Worm (Caenorhabditis elegans) whole organism, L2 larva: ENCODE measurements around the gene pod-2.

Experiments used
- C34F6.9 ChIP-seq: fragments of 150-350 bp; optimal IDR thresholded peaks from 2 replicates; lab custom pipeline; 2014; ENCODE audit warnings: missing biosample characterization, missing genetic modification characterization
- Y55F3AM.14 ChIP-seq: fragments of 200-800 bp; sonication (Bioruptor generic); optimal IDR thresholded peaks from 2 replicates; lab custom pipeline; 2018; ENCODE audit warnings: mild to moderate bottlenecking, missing genetic modification characterization, missing compliant biosample characterization
- ZK546.5 ChIP-seq: sonication (generic microtip); optimal IDR thresholded peaks from 2 replicates; lab custom pipeline; 2017; ENCODE audit warnings: missing biosample characterization, missing genetic modification characterization
- alr-1 ChIP-seq: fragments of 150-350 bp; optimal IDR thresholded peaks from 2 replicates; lab custom pipeline; 2014; ENCODE audit warnings: missing biosample characterization, missing genetic modification characterization
- aly-2 ChIP-seq: fragments of 150-350 bp; optimal IDR thresholded peaks from 2 replicates; lab custom pipeline; 2014; ENCODE audit warnings: missing biosample characterization, missing genetic modification characterization
- ama-1 ChIP-seq: fragments of 150-350 bp; optimal IDR thresholded peaks from 2 replicates; lab custom pipeline; 2018; ENCODE audit warnings: inconsistent platforms
- blmp-1 ChIP-seq: sonication (generic microtip); optimal IDR thresholded peaks from 2 replicates; lab custom pipeline; 2017; ENCODE audit warnings: missing genetic modification characterization, mild to moderate bottlenecking, missing compliant biosample characterization, antibody characterized with exemption, moderate library complexity; ENCODE audit not compliant: insufficient read depth
- ceh-16 ChIP-seq: fragments of 150-350 bp; optimal IDR thresholded peaks from 2 replicates; lab custom pipeline; 2014; ENCODE audit warnings: missing biosample characterization, missing genetic modification characterization
- ceh-82 ChIP-seq: fragments of 150-350 bp; optimal IDR thresholded peaks from 2 replicates; lab custom pipeline; 2014; ENCODE audit warnings: missing biosample characterization, missing genetic modification characterization
- crh-2 ChIP-seq: sonication (generic microtip); optimal IDR thresholded peaks from 2 replicates; lab custom pipeline; 2017; ENCODE audit warnings: missing biosample characterization, missing genetic modification characterization
- egl-27 ChIP-seq: sonication (generic microtip); optimal IDR thresholded peaks from 3 replicates; lab custom pipeline; 2017; ENCODE audit warnings: missing biosample characterization, missing genetic modification reagents, missing genetic modification characterization
- elt-1 ChIP-seq: fragments of 150-350 bp; optimal IDR thresholded peaks from 2 replicates; lab custom pipeline; 2014; ENCODE audit warnings: missing biosample characterization, missing genetic modification characterization
- elt-3 ChIP-seq: sonication (generic microtip); optimal IDR thresholded peaks from 2 replicates; lab custom pipeline; 2017; ENCODE audit warnings: missing biosample characterization, missing genetic modification characterization
- fos-1 ChIP-seq: fragments of 150-350 bp; optimal IDR thresholded peaks from 2 replicates; lab custom pipeline; 2014; ENCODE audit warnings: missing biosample characterization, missing genetic modification characterization
- lin-13 ChIP-seq: fragments of 150-350 bp; optimal IDR thresholded peaks from 2 replicates; lab custom pipeline; 2014; ENCODE audit warnings: missing biosample characterization, missing genetic modification reagents, missing genetic modification characterization
- lsy-2 ChIP-seq, 2 experiments: fragments of 150-350 bp in 1 of 2; sonication (generic microtip) in 1 of 2; optimal IDR thresholded peaks; 2 replicates each; lab custom pipeline; 2014 to 2017; ENCODE audit warnings: missing biosample characterization in 2 of 2, missing genetic modification characterization in 2 of 2
- mdl-1 ChIP-seq, 2 experiments: fragments of 150-350 bp in 1 of 2; sonication (generic microtip) in 1 of 2; optimal IDR thresholded peaks; 2 replicates each; lab custom pipeline; 2017; ENCODE audit warnings: missing biosample characterization in 2 of 2, missing genetic modification characterization in 2 of 2
- nhr-10 ChIP-seq: sonication (generic microtip); optimal IDR thresholded peaks from 2 replicates; lab custom pipeline; 2017; ENCODE audit warnings: missing biosample characterization, missing genetic modification characterization
- nhr-12 ChIP-seq: fragments of 150-350 bp; optimal IDR thresholded peaks from 2 replicates; lab custom pipeline; 2014; ENCODE audit warnings: missing biosample characterization, missing genetic modification characterization
- nhr-129 ChIP-seq: fragments of 150-350 bp; optimal IDR thresholded peaks from 2 replicates; lab custom pipeline; 2014; ENCODE audit warnings: missing biosample characterization, missing genetic modification characterization
- nhr-21 ChIP-seq: fragments of 150-350 bp; optimal IDR thresholded peaks from 2 replicates; lab custom pipeline; 2014; ENCODE audit warnings: missing biosample characterization, missing genetic modification characterization
- nhr-6 ChIP-seq: fragments of 150-350 bp; optimal IDR thresholded peaks from 2 replicates; lab custom pipeline; 2014; ENCODE audit warnings: missing biosample characterization, missing genetic modification characterization
- nhr-77 ChIP-seq: fragments of 150-350 bp; optimal IDR thresholded peaks from 2 replicates; lab custom pipeline; 2014; ENCODE audit warnings: missing biosample characterization, missing genetic modification characterization
- peb-1 ChIP-seq: fragments of 150-350 bp; optimal IDR thresholded peaks from 2 replicates; lab custom pipeline; 2014; ENCODE audit warnings: missing biosample characterization, missing genetic modification characterization
- skn-1 ChIP-seq: sonication (generic microtip); optimal IDR thresholded peaks from 2 replicates; lab custom pipeline; 2017; ENCODE audit warnings: missing biosample characterization, missing genetic modification characterization
- sma-3 ChIP-seq: sonication (generic microtip); optimal IDR thresholded peaks from 2 replicates; lab custom pipeline; 2016; ENCODE audit warnings: missing genetic modification reagents, missing genetic modification characterization, missing compliant biosample characterization
- sma-9 ChIP-seq, 2 experiments: fragments of 150-350 bp in 1 of 2; sonication (generic microtip) in 1 of 2; optimal IDR thresholded peaks; 2 replicates each; lab custom pipeline; 2014 to 2016; ENCODE audit warnings: missing genetic modification characterization in 2 of 2, mild to moderate bottlenecking in 1 of 2, missing biosample characterization in 1 of 2, missing compliant biosample characterization in 1 of 2, missing genetic modification reagents in 1 of 2, moderate library complexity in 1 of 2
- snpc-4 ChIP-seq: fragments of 150-350 bp; optimal IDR thresholded peaks from 2 replicates; lab custom pipeline; 2014; ENCODE audit warnings: missing biosample characterization, missing genetic modification characterization
- unc-39 ChIP-seq: fragments of 150-350 bp; optimal IDR thresholded peaks from 2 replicates; lab custom pipeline; 2014; ENCODE audit warnings: missing biosample characterization, missing genetic modification characterization
- unc-62 ChIP-seq: fragments of 150-350 bp; optimal IDR thresholded peaks from 2 replicates; lab custom pipeline; 2014; ENCODE audit warnings: missing biosample characterization, missing genetic modification reagents, missing genetic modification characterization
- zag-1 ChIP-seq: fragments of 150-350 bp; optimal IDR thresholded peaks from 2 replicates; lab custom pipeline; 2014; ENCODE audit warnings: missing biosample characterization, missing genetic modification characterization
- ztf-1 ChIP-seq: fragments of 200-800 bp; sonication (Bioruptor generic); conservative IDR thresholded peaks from 2 replicates; pipeline ENCODE4 v1.3.6; 2022; ENCODE audit warnings: missing genetic modification characterization, missing compliant biosample characterization
- ztf-11 ChIP-seq: sonication (generic microtip); optimal IDR thresholded peaks from 2 replicates; lab custom pipeline; 2017; ENCODE audit warnings: missing biosample characterization, missing genetic modification characterization
- ztf-4 ChIP-seq: fragments of 150-350 bp; optimal IDR thresholded peaks from 2 replicates; lab custom pipeline; 2014; ENCODE audit warnings: missing biosample characterization, missing genetic modification characterization

pod-2 gene

ce11 chrII:1106914-1107597 lies 29.5 kb upstream of the pod-2 start, which contains the start of gene col-40:
Gene col-40 (minus strand): TSS chrII:1106964.
- TF ChIP-seq unc-39 (tag; lab: Kevin White, UChicago), result no peak
- no peak for TF ChIP-seq alr-1 (tag; lab: Kevin White, UChicago)
- TF ChIP-seq elt-3 (tag; lab: Kevin White, UChicago), result no peak
- no peak for TF ChIP-seq sma-9 (GFP tag; optimal IDR thresholded peaks at IDR 0.05; lab: Kevin White, UChicago)
- TF ChIP-seq sma-9 (tag; optimal IDR thresholded peaks at IDR 0.05; lab: Kevin White, UChicago), result no peak
- TF ChIP-seq zag-1, result no peak
- no peak for TF ChIP-seq Y55F3AM.14
- no peak for TF ChIP-seq ZK546.5
- no peak for TF ChIP-seq nhr-10 (tag; lab: Kevin White, UChicago)
- TF ChIP-seq snpc-4 (tag; lab: Kevin White, UChicago), result no peak
- no peak for TF ChIP-seq elt-1 (tag; lab: Kevin White, UChicago)
- TF ChIP-seq nhr-6 (tag; lab: Kevin White, UChicago), result no peak
- TF ChIP-seq ceh-82 (tag; lab: Kevin White, UChicago), result no peak
- no peak for TF ChIP-seq blmp-1 (tag; lab: Kevin White, UChicago)
- TF ChIP-seq ztf-11 (tag; lab: Kevin White, UChicago), result no peak
- no peak for TF ChIP-seq lin-13 (GFP tag; lab: Kevin White, UChicago)

ce11 chrII:1110901-1111300 lies 25.7 kb upstream of the pod-2 start, which contains the start of gene lips-11:
Gene lips-11 (minus strand): TSS chrII:1111001.
- TF ChIP-seq sma-3 (GFP tag; lab: Kevin White, UChicago), result peak; percentile 9
- TF ChIP-seq lsy-2 (tag; optimal IDR thresholded peaks at IDR 0.05; lab: Kevin White, UChicago), result no peak
- TF ChIP-seq, all 48 proteins: peak for 1

- TF ChIP-seq lin-13 (GFP tag; lab: Kevin White, UChicago), result no peak
- no peak for TF ChIP-seq ztf-4 (tag; lab: Kevin White, UChicago)
- TF ChIP-seq mdl-1 (tag; optimal IDR thresholded peaks at IDR 0.05; lab: Kevin White, UChicago), result no peak
- TF ChIP-seq, all 48 proteins: peak for 0
These were observed 22.5 kb upstream of the pod-2 start, which contains the start of gene lips-12 for ce11 chrII:1114133-1114532. Gene lips-12 (minus strand): TSS chrII:1114233.

ce11 chrII:1116521-1116920 lies 20.1 kb upstream of the pod-2 start:
- TF ChIP-seq snpc-4 (tag; lab: Kevin White, UChicago), result peak; percentile 47
- no peak for TF ChIP-seq nhr-10 (tag; lab: Kevin White, UChicago)

ce11 chrII:1117992-1118729 lies 18.4 kb upstream of the pod-2 start, which contains the start of gene lips-13:
Gene lips-13 (minus strand): TSS chrII:1118042.
- TF ChIP-seq peb-1 (no peak), lin-13 (GFP tag; lab: Kevin White, UChicago) (no peak), lsy-2 (tag; optimal IDR thresholded peaks at IDR 0.05; lab: Kevin White, UChicago) (no peak), alr-1 (tag; lab: Kevin White, UChicago) (no peak), nhr-21 (no peak), elt-3 (tag; lab: Kevin White, UChicago) (no peak), blmp-1 (tag; lab: Kevin White, UChicago) (no peak), fos-1 (no peak)
- TF ChIP-seq, all 48 proteins: peak for 0

ce11 chrII:1123208-1123607 lies 13.4 kb upstream of the pod-2 start, which contains the start of the genes sut-1 and eri-3:
Gene sut-1 (minus strand): TSS chrII:1123265.
Gene eri-3 (plus strand): TSS chrII:1123534.
- TF ChIP-seq ZK546.5 (no peak), snpc-4 (tag; lab: Kevin White, UChicago) (no peak), ceh-16 (tag; lab: Kevin White, UChicago) (no peak), C34F6.9 (tag; lab: Kevin White, UChicago) (no peak), mdl-1 (tag; optimal IDR thresholded peaks at IDR 0.05; lab: Kevin White, UChicago) (no peak), ama-1 (lab: Kevin White, UChicago) (no peak), egl-27 (no peak), nhr-77 (tag; lab: Kevin White, UChicago) (no peak), unc-62 (GFP tag; lab: Kevin White, UChicago) (no peak), nhr-12 (tag; lab: Kevin White, UChicago) (no peak), aly-2 (no peak), crh-2 (tag; lab: Kevin White, UChicago) (no peak), ztf-1 (GFP tag; lab: Robert Waterston, UW) (no peak), Y55F3AM.14 (no peak), fos-1 (no peak), skn-1 (no peak), nhr-129 (tag; lab: Kevin White, UChicago) (no peak), ztf-4 (tag; lab: Kevin White, UChicago) (no peak), ceh-82 (tag; lab: Kevin White, UChicago) (no peak), elt-3 (tag; lab: Kevin White, UChicago) (no peak)
